Fruit fly (Drosophila melanogaster): ENCODE measurements around the gene CG14641.

- TF ChIP-seq D19A (tag; optimal IDR thresholded peaks at IDR 0.05), result no peak
- no peak for TF ChIP-seq klu (GFP tag; IDR thresholded peaks at IDR 0.05)
- no peak for TF ChIP-seq MESR4 (GFP tag; optimal IDR thresholded peaks at IDR 0.05)
- TF ChIP-seq CG6254 (GFP tag; optimal IDR thresholded peaks at IDR 0.05), result no peak
- TF ChIP-seq bab2 (GFP tag; optimal IDR thresholded peaks at IDR 0.05), result no peak
- TF ChIP-seq CG12391 (tag; optimal IDR thresholded peaks at IDR 0.05), result no peak
- no peak for TF ChIP-seq CG7839 (tag; optimal IDR thresholded peaks at IDR 0.05)
- no peak for TF ChIP-seq h (optimal IDR thresholded peaks at IDR 0.05)
- TF ChIP-seq CG3407 (GFP tag; optimal IDR thresholded peaks at IDR 0.05), result no peak
- TF ChIP-seq ap (GFP tag; IDR thresholded peaks at IDR 0.05), result no peak
- TF ChIP-seq CG10431 (GFP tag; optimal IDR thresholded peaks at IDR 0.05), result no peak
Observed at dm6 chr3R:4251241-4251640, 19.1 kb upstream of the CG14641 start, which contains the start of gene TwdlG.

All from whole organism, embryonic.